Fruit fly (Drosophila melanogaster): ENCODE data around the gene ac.

DNA sequence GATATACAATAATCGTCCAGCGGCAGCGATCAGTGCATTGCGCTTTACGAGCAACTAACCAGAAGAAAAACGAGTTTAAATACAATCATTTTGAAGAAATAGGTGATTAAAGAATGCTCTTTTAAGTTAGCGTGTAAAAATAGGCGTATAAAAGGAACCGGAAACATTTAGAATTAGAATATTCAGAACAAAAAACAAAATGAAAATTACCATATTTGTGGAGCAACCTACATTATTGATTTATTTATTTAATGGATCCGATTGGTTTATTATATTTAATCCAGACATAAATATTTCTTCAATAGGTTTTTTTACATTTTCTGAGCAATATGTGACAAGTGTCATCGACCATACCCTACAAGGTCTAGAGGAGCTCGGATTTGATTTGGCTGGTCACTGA lies 8.5 kb downstream of the ac start:
- TF ChIP-seq CG1620 (GFP tag; optimal IDR thresholded peaks at IDR 0.05) (no peak), Crg-1 (GFP tag; optimal IDR thresholded peaks at IDR 0.05) (no peak), Clk (GFP tag; optimal IDR thresholded peaks at IDR 0.05) (no peak), CG14711 (tag; optimal IDR thresholded peaks at IDR 0.05) (no peak), CG11617 (GFP tag; optimal IDR thresholded peaks at IDR 0.05) (no peak), cnc (optimal IDR thresholded peaks at IDR 0.05) (no peak), CG7045 (GFP tag; optimal IDR thresholded peaks at IDR 0.05) (no peak), CG7101 (tag; optimal IDR thresholded peaks at IDR 0.05) (no peak)

Data from whole organism, adult.